Fruit fly (Drosophila melanogaster): Measurements from ENCODE around the gene homer.

The homer gene

dm6 chr2L:6693794-6694254, 29.3 kb downstream of the homer start (continued):
- TF ChIP-seq zen2 (GFP tag; IDR thresholded peaks at IDR 0.05; ENCODE audit: partially characterized antibody) (no peak), CG8359 (GFP tag; optimal IDR thresholded peaks at IDR 0.05; ENCODE audit: borderline replicate concordance) (no peak), Taf1 (GFP tag; IDR thresholded peaks at IDR 0.05) (no peak), gro (GFP tag; optimal IDR thresholded peaks at IDR 0.05) (no peak), HLH54F (GFP tag; optimal IDR thresholded peaks at IDR 0.05) (no peak), kay (GFP tag; optimal IDR thresholded peaks at IDR 0.05) (no peak), Fer2 (tag; optimal IDR thresholded peaks at IDR 0.05) (no peak), sim (GFP tag; IDR thresholded peaks at IDR 0.05) (no peak), pfk (GFP tag; optimal IDR thresholded peaks at IDR 0.05) (no peak), CG12236 (GFP tag; optimal IDR thresholded peaks at IDR 0.05) (no peak), Mrtf (GFP tag; IDR thresholded peaks at IDR 0.05) (no peak), bab2 (GFP tag; optimal IDR thresholded peaks at IDR 0.05) (no peak), NK7.1 (GFP tag; optimal IDR thresholded peaks at IDR 0.05) (no peak), CG18619 (GFP tag; optimal IDR thresholded peaks at IDR 0.05) (peak; percentile 45), CG10209 (GFP tag; optimal IDR thresholded peaks at IDR 0.05) (peak; percentile 48), D (optimal IDR thresholded peaks at IDR 0.05) (no peak), D (GFP tag; optimal IDR thresholded peaks at IDR 0.05) (peak; percentile 70), CG17359 (tag; optimal IDR thresholded peaks at IDR 0.05) (peak; percentile 48), CG15696 (tag; optimal IDR thresholded peaks at IDR 0.05) (peak; percentile 26), crc (GFP tag; optimal IDR thresholded peaks at IDR 0.05) (no peak), CG1024 (GFP tag; IDR thresholded peaks at IDR 0.05) (no peak), Stat92E (GFP tag; optimal IDR thresholded peaks at IDR 0.05) (no peak), Doc3 (GFP tag; IDR thresholded peaks at IDR 0.05; ENCODE audit: partially characterized antibody) (no peak), caup (GFP tag; optimal IDR thresholded peaks at IDR 0.05; ENCODE audit: severe bottlenecking) (peak; percentile 11), CG5953 (GFP tag; IDR thresholded peaks at IDR 0.05) (no peak), C15 (GFP tag; IDR thresholded peaks at IDR 0.05) (no peak), CG11560 (tag; IDR thresholded peaks at IDR 0.05) (no peak), CG10543 (GFP tag; optimal IDR thresholded peaks at IDR 0.05) (no peak), pb (GFP tag; optimal IDR thresholded peaks at IDR 0.05) (no peak), Rfx (GFP tag; IDR thresholded peaks at IDR 0.05) (no peak), CG2199 (GFP tag; IDR thresholded peaks at IDR 0.05) (no peak), CG30020 (tag; optimal IDR thresholded peaks at IDR 0.05) (peak; percentile 44), dati (GFP tag; IDR thresholded peaks at IDR 0.05) (no peak), Side (GFP tag; optimal IDR thresholded peaks at IDR 0.05) (peak; percentile 2), oc (tag; optimal IDR thresholded peaks at IDR 0.05) (no peak), grn (GFP tag; optimal IDR thresholded peaks at IDR 0.05) (no peak), Adf1 (GFP tag; IDR thresholded peaks at IDR 0.05) (no peak), phol (tag; optimal IDR thresholded peaks at IDR 0.05) (peak; percentile 73), al (GFP tag; IDR thresholded peaks at IDR 0.05) (no peak), sr (GFP tag; IDR thresholded peaks at IDR 0.05) (no peak), pan (optimal IDR thresholded peaks at IDR 0.05) (no peak), pan (GFP tag; optimal IDR thresholded peaks at IDR 0.05 in 1 of 2, IDR thresholded peaks at IDR 0.05 in 1 of 2) (no peak), CG4424 (GFP tag; optimal IDR thresholded peaks at IDR 0.05) (peak; percentile 30), CG7372 (GFP tag; IDR thresholded peaks at IDR 0.05) (no peak), pnt (GFP tag; optimal IDR thresholded peaks at IDR 0.05) (no peak), Oli (tag; optimal IDR thresholded peaks at IDR 0.05) (peak; percentile 59), CG1603 (tag; optimal IDR thresholded peaks at IDR 0.05) (peak; percentile 5), so (GFP tag; IDR thresholded peaks at IDR 0.05) (no peak), NC2β (GFP tag; optimal IDR thresholded peaks at IDR 0.05) (no peak), pros (GFP tag; optimal IDR thresholded peaks at IDR 0.05) (no peak), CG7556 (GFP tag; optimal IDR thresholded peaks at IDR 0.05) (peak; percentile 82), Ets97D (GFP tag; optimal IDR thresholded peaks at IDR 0.05) (no peak)
